Comparison of ENCODE assay signal across 4 worm cellular contexts in genomic region chrIV:5703917-5704316, ce11.
TF ChIP-seq lines count a peak whose summit lies in the region.

No protein-coding gene starts in this region.

TF ChIP-seq in whole organism, L1 larva, 84 proteins besides CTCF, POLR2A, EP300 and RAD21:
- TF ChIP-seq nhr-85 (tag; lab: Kevin White, UChicago) (peak; percentile 58), unc-86 (tag; optimal IDR thresholded peaks at IDR 0.05; lab: Kevin White, UChicago) (no peak), blmp-1 (tag; optimal IDR thresholded peaks at IDR 0.05; lab: Kevin White, UChicago) (peak; percentile 99)

TF ChIP-seq in whole organism, L2 larva, 48 proteins besides CTCF, POLR2A, EP300 and RAD21:
- no peak for TF ChIP-seq aly-2 (tag; optimal IDR thresholded peaks at IDR 0.05; lab: Kevin White, UChicago)
- no peak for TF ChIP-seq peb-1 (tag; optimal IDR thresholded peaks at IDR 0.05; lab: Kevin White, UChicago)
- peak; percentile 88 for TF ChIP-seq blmp-1 (tag; optimal IDR thresholded peaks at IDR 0.05; lab: Kevin White, UChicago; ENCODE audit: insufficient read depth)
- TF ChIP-seq sma-9 (GFP tag; optimal IDR thresholded peaks at IDR 0.05; lab: Kevin White, UChicago): no peak
- no peak for TF ChIP-seq sma-9 (tag; optimal IDR thresholded peaks at IDR 0.05; lab: Kevin White, UChicago)
- TF ChIP-seq nhr-12 (tag; optimal IDR thresholded peaks at IDR 0.05; lab: Kevin White, UChicago): no peak

TF ChIP-seq in whole organism, L3 larva, 47 proteins besides CTCF, POLR2A, EP300 and RAD21:
- TF ChIP-seq fkh-10 (GFP tag; optimal IDR thresholded peaks at IDR 0.05; lab: Kevin White, UChicago): no peak
- TF ChIP-seq nhr-23 (tag; optimal IDR thresholded peaks at IDR 0.05; lab: Kevin White, UChicago): peak; percentile 5

TF ChIP-seq in whole organism, mixed stage, embryonic, 35 proteins besides CTCF, POLR2A, EP300 and RAD21:
- peak; percentile 67 for TF ChIP-seq blmp-1 (tag; optimal IDR thresholded peaks at IDR 0.05; lab: Kevin White, UChicago)
- TF ChIP-seq nhr-28 (tag; optimal IDR thresholded peaks at IDR 0.05; lab: Kevin White, UChicago): no peak

Comparison
In these comparisons a context has a peak if more than half of its experiments do, and no peak if none do; other contexts are left out.
1. Of the 22 proteins assayed by ChIP-seq in both whole organism, L1 larva and whole organism, L2 larva: peak only in whole organism, L1 larva: none; only in whole organism, L2 larva: none; in both: blmp-1; in neither: 21.